ENCODE assay signal across 1 fruit fly cellular context in the genomic region with DNA sequence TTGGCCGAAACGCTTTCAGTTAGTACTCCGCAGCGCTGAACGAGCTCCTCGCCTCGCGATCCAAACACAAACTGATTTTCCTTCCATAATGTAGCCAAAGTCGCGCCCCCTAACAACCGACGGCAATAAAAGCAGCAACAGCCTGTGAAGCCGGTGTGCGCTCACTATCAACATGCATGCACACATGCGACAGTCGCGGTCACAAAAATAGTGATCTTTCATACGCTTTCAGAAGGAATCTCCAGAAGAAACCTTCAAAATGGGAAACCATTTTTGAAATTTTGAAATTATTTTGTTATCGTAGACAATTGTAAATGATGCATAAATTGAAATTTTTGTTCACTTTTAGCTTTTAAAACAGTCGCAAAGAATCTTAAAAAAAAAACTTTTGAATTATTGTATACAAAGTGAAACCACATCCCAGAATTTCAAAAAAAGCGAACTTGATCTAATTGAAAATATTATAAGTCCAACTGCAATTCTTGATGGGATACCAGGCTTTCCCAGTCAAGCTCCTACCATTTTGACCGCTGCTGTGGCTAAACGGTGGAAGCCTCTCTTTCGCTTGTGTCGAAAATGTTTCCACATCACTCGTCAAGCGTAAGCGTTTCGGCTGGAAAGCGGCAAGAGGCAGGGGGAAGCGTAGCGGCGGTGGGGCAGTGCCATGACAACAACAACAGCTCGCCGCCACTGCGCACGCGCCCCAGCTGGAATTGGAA.
TF ChIP-seq lines count a peak whose summit lies in the region.

Gene Cad96Cb (minus strand): TSS at position 51 of the 719 bp plus-strand sequence.

TF ChIP-seq in whole organism, embryonic, 481 proteins besides CTCF, POLR2A, EP300 and RAD21 (continued from another document and continues in another):
- TF ChIP-seq vfl (GFP tag; optimal IDR thresholded peaks at IDR 0.05; lab: Kevin White, UChicago): no peak
- no peak for TF ChIP-seq CG43689 (GFP tag; IDR thresholded peaks at IDR 0.05; lab: Robert Waterston, UW)
- peak; percentile 75 for TF ChIP-seq CG9609 (GFP tag; optimal IDR thresholded peaks at IDR 0.05; lab: Kevin White, UChicago)
- TF ChIP-seq so (GFP tag; IDR thresholded peaks at IDR 0.05; lab: Robert Waterston, UW): peak; percentile 66; the same call in 1 of the 3 replicates
- TF ChIP-seq Rx (GFP tag; IDR thresholded peaks at IDR 0.05; lab: Robert Waterston, UW): no peak
- peak; percentile 49 for TF ChIP-seq emc (GFP tag; optimal IDR thresholded peaks at IDR 0.05; lab: Kevin White, UChicago)
- no peak for TF ChIP-seq inv (GFP tag; IDR thresholded peaks at IDR 0.05; lab: Robert Waterston, UW; ENCODE audit: partially characterized antibody)
- TF ChIP-seq dmrt99B (tag; optimal IDR thresholded peaks at IDR 0.05; lab: Kevin White, UChicago): peak; percentile 93
- TF ChIP-seq CG1602 (GFP tag; optimal IDR thresholded peaks at IDR 0.05; lab: Kevin White, UChicago): peak; percentile 73
- peak; percentile 90 for TF ChIP-seq CoRest (tag; optimal IDR thresholded peaks at IDR 0.05; lab: Kevin White, UChicago)
- TF ChIP-seq dysf (GFP tag; IDR thresholded peaks at IDR 0.05; lab: Robert Waterston, UW): peak; percentile 73
- peak; percentile 99 for TF ChIP-seq sens (GFP tag; lab: Kevin White, UChicago)
- no peak for TF ChIP-seq CG16813 (GFP tag; IDR thresholded peaks at IDR 0.05; lab: Robert Waterston, UW; ENCODE audit: partially characterized antibody)
- peak; percentile 86 for TF ChIP-seq gsb-n (tag; optimal IDR thresholded peaks at IDR 0.05; lab: Kevin White, UChicago)
- peak; percentile 31 for TF ChIP-seq D19B (GFP tag; optimal IDR thresholded peaks at IDR 0.05; lab: Kevin White, UChicago)
- TF ChIP-seq CG14014 (GFP tag; IDR thresholded peaks at IDR 0.05; lab: Robert Waterston, UW): 0 out of 2 replicates have a peak, but pooled peaks have one; percentile 41
- TF ChIP-seq usp (GFP tag; optimal IDR thresholded peaks at IDR 0.05; lab: Kevin White, UChicago): no peak
- no peak for TF ChIP-seq sug (tag; optimal IDR thresholded peaks at IDR 0.05; lab: Kevin White, UChicago)
- no peak for TF ChIP-seq Nf-YA (GFP tag; IDR thresholded peaks at IDR 0.05; lab: Robert Waterston, UW)
- TF ChIP-seq CG8290 (GFP tag; optimal IDR thresholded peaks at IDR 0.05; lab: Kevin White, UChicago): no peak
- peak in 1 of 2 experiments; percentile 3 for TF ChIP-seq CG8290 (tag; optimal IDR thresholded peaks at IDR 0.05; lab: Kevin White, UChicago)
- TF ChIP-seq grau (tag; optimal IDR thresholded peaks at IDR 0.05; lab: Kevin White, UChicago): peak; percentile 81
- peak; percentile 69 for TF ChIP-seq CG12744 (GFP tag; optimal IDR thresholded peaks at IDR 0.05; lab: Kevin White, UChicago)
- peak; percentile 92 for TF ChIP-seq CG30403 (GFP tag; optimal IDR thresholded peaks at IDR 0.05; lab: Kevin White, UChicago)
- no peak for TF ChIP-seq pan (optimal IDR thresholded peaks at IDR 0.05; lab: Kevin White, UChicago)
- peak in 1 of 2 experiments; percentile 66 for TF ChIP-seq pan (GFP tag; optimal IDR thresholded peaks at IDR 0.05 in 1 of 2, IDR thresholded peaks at IDR 0.05 in 1 of 2)
- no peak for TF ChIP-seq CG10543 (GFP tag; optimal IDR thresholded peaks at IDR 0.05; lab: Kevin White, UChicago)
- TF ChIP-seq bowl (GFP tag; IDR thresholded peaks at IDR 0.05; lab: Robert Waterston, UW): no peak
- TF ChIP-seq Xbp1 (GFP tag; optimal IDR thresholded peaks at IDR 0.05; lab: Kevin White, UChicago): peak; percentile 77
- no peak for TF ChIP-seq ham (GFP tag; IDR thresholded peaks at IDR 0.05; lab: Robert Waterston, UW)
- TF ChIP-seq ttk (GFP tag; IDR thresholded peaks at IDR 0.05; lab: Robert Waterston, UW): no peak; the same call in 1 of the 2 replicates
- TF ChIP-seq tin (GFP tag; optimal IDR thresholded peaks at IDR 0.05; lab: Kevin White, UChicago): peak; percentile 89
- peak; percentile 64 for TF ChIP-seq CG12155 (GFP tag; optimal IDR thresholded peaks at IDR 0.05; lab: Kevin White, UChicago)
- peak; percentile 41 for TF ChIP-seq CG10274 (GFP tag; optimal IDR thresholded peaks at IDR 0.05; lab: Kevin White, UChicago)
- TF ChIP-seq cas (GFP tag; IDR thresholded peaks at IDR 0.05; lab: Robert Waterston, UW): no peak
- TF ChIP-seq Fer3 (tag; optimal IDR thresholded peaks at IDR 0.05; lab: Kevin White, UChicago): peak; percentile 53
- peak; percentile 40; the same call in 1 of the 2 replicates for TF ChIP-seq CG9215 (GFP tag; IDR thresholded peaks at IDR 0.05; lab: Robert Waterston, UW)
- peak; percentile 30; the same call in 1 of the 2 replicates for TF ChIP-seq CG11247 (GFP tag; IDR thresholded peaks at IDR 0.05; lab: Robert Waterston, UW)
- peak; percentile 66 for TF ChIP-seq caup (GFP tag; optimal IDR thresholded peaks at IDR 0.05; lab: Kevin White, UChicago; ENCODE audit: severe bottlenecking)
- TF ChIP-seq HmgZ (tag; optimal IDR thresholded peaks at IDR 0.05; lab: Kevin White, UChicago): peak; percentile 39
- no peak for TF ChIP-seq CG17912 (GFP tag; optimal IDR thresholded peaks at IDR 0.05; lab: Kevin White, UChicago)
- peak; percentile 9 for TF ChIP-seq YL-1 (GFP tag; optimal IDR thresholded peaks at IDR 0.05; lab: Kevin White, UChicago)
- peak; percentile 64 for TF ChIP-seq CG2116 (GFP tag; optimal IDR thresholded peaks at IDR 0.05; lab: Kevin White, UChicago)
- peak; percentile 59 for TF ChIP-seq crc (GFP tag; optimal IDR thresholded peaks at IDR 0.05; lab: Kevin White, UChicago)
- TF ChIP-seq CG6175 (GFP tag; IDR thresholded peaks at IDR 0.05; lab: Robert Waterston, UW): 0 out of 3 replicates have a peak, but pooled peaks have one; percentile 41
- TF ChIP-seq CG12391 (tag; optimal IDR thresholded peaks at IDR 0.05; lab: Kevin White, UChicago): peak; percentile 84
- no peak for TF ChIP-seq sim (GFP tag; IDR thresholded peaks at IDR 0.05; lab: Robert Waterston, UW)
- no peak for TF ChIP-seq HLHmδ (GFP tag; optimal IDR thresholded peaks at IDR 0.05; lab: Kevin White, UChicago)
- no peak for TF ChIP-seq gfzf (GFP tag; optimal IDR thresholded peaks at IDR 0.05; lab: Kevin White, UChicago)
- TF ChIP-seq Dp (GFP tag; optimal IDR thresholded peaks at IDR 0.05; lab: Kevin White, UChicago): no peak
- peak; percentile 74 for TF ChIP-seq croc (GFP tag; conservative IDR thresholded peaks at IDR 0.05; lab: Robert Waterston, UW)
- peak; percentile 8 for TF ChIP-seq CG12299 (tag; optimal IDR thresholded peaks at IDR 0.05; lab: Kevin White, UChicago)
- TF ChIP-seq CG9437 (GFP tag; optimal IDR thresholded peaks at IDR 0.05; lab: Kevin White, UChicago): peak; percentile 87
- TF ChIP-seq otp (GFP tag; IDR thresholded peaks at IDR 0.05; lab: Robert Waterston, UW): peak; percentile 38; the same call in 1 of the 3 replicates
- peak; percentile 63 for TF ChIP-seq pho (GFP tag; optimal IDR thresholded peaks at IDR 0.05; lab: Kevin White, UChicago)
- no peak for TF ChIP-seq Dfd (GFP tag; optimal IDR thresholded peaks at IDR 0.05; lab: Kevin White, UChicago)
- no peak for TF ChIP-seq Lim3 (GFP tag; IDR thresholded peaks at IDR 0.05; lab: Robert Waterston, UW)
- TF ChIP-seq h (optimal IDR thresholded peaks at IDR 0.05; lab: Kevin White, UChicago): no peak
- no peak for TF ChIP-seq Hey (tag; optimal IDR thresholded peaks at IDR 0.05; lab: Kevin White, UChicago)
- TF ChIP-seq Kr (GFP tag; optimal IDR thresholded peaks at IDR 0.05; lab: Kevin White, UChicago): peak; percentile 9
- peak; percentile 32 for TF ChIP-seq CG1647 (GFP tag; optimal IDR thresholded peaks at IDR 0.05; lab: Kevin White, UChicago)
- TF ChIP-seq Awh (GFP tag; IDR thresholded peaks at IDR 0.05; lab: Robert Waterston, UW): peak; percentile 25; the same call in 1 of the 2 replicates
- TF ChIP-seq pfk (GFP tag; optimal IDR thresholded peaks at IDR 0.05; lab: Kevin White, UChicago): no peak
- peak; percentile 59 for TF ChIP-seq CG4617 (GFP tag; optimal IDR thresholded peaks at IDR 0.05; lab: Kevin White, UChicago; ENCODE audit: borderline replicate concordance)
- peak; percentile 58 for TF ChIP-seq CG3163 (GFP tag; optimal IDR thresholded peaks at IDR 0.05; lab: Kevin White, UChicago)
- no peak for TF ChIP-seq psq (GFP tag; optimal IDR thresholded peaks at IDR 0.05; lab: Kevin White, UChicago)
- 0 out of 2 replicates have a peak, but pooled peaks have one; percentile 42 for TF ChIP-seq Oaz (GFP tag; IDR thresholded peaks at IDR 0.05; lab: Robert Waterston, UW)
- TF ChIP-seq br (optimal IDR thresholded peaks at IDR 0.05; lab: Kevin White, UChicago): no peak
- no peak for TF ChIP-seq CG6683 (GFP tag; optimal IDR thresholded peaks at IDR 0.05; lab: Kevin White, UChicago)
- no peak for TF ChIP-seq CG42726 (GFP tag; IDR thresholded peaks at IDR 0.05; lab: Robert Waterston, UW; ENCODE audit: partially characterized antibody)
- TF ChIP-seq CG1603 (tag; optimal IDR thresholded peaks at IDR 0.05; lab: Kevin White, UChicago): peak; percentile 41
- TF ChIP-seq Asciz (GFP tag; optimal IDR thresholded peaks at IDR 0.05; lab: Kevin White, UChicago): peak; percentile 91
- peak; percentile 95 for TF ChIP-seq CG18262 (tag; optimal IDR thresholded peaks at IDR 0.05; lab: Kevin White, UChicago)
- no peak for TF ChIP-seq Doc3 (GFP tag; IDR thresholded peaks at IDR 0.05; lab: Robert Waterston, UW; ENCODE audit: partially characterized antibody)
- TF ChIP-seq CG2129 (GFP tag; IDR thresholded peaks at IDR 0.05; lab: Robert Waterston, UW; ENCODE audit: partially characterized antibody): no peak
- peak; percentile 58 for TF ChIP-seq Hmr (GFP tag; optimal IDR thresholded peaks at IDR 0.05; lab: Kevin White, UChicago)
- TF ChIP-seq gsb (GFP tag; IDR thresholded peaks at IDR 0.05; lab: Robert Waterston, UW): no peak
- TF ChIP-seq CG31365 (tag; optimal IDR thresholded peaks at IDR 0.05; lab: Kevin White, UChicago): no peak
- peak; percentile 38 for TF ChIP-seq jing (GFP tag; optimal IDR thresholded peaks at IDR 0.05; lab: Kevin White, UChicago)
- peak; percentile 90 for TF ChIP-seq CG2678 (tag; optimal IDR thresholded peaks at IDR 0.05; lab: Kevin White, UChicago)
- TF ChIP-seq cato (GFP tag; optimal IDR thresholded peaks at IDR 0.05; lab: Kevin White, UChicago; ENCODE audit: borderline replicate concordance): peak; percentile 71
- peak; percentile 90 for TF ChIP-seq CG7839 (tag; optimal IDR thresholded peaks at IDR 0.05; lab: Kevin White, UChicago)
- no peak for TF ChIP-seq Dip2 (GFP tag; IDR thresholded peaks at IDR 0.05; lab: Robert Waterston, UW)
- peak; percentile 63 for TF ChIP-seq CG6765 (GFP tag; optimal IDR thresholded peaks at IDR 0.05; lab: Kevin White, UChicago)
- TF ChIP-seq Meics (GFP tag; optimal IDR thresholded peaks at IDR 0.05; lab: Kevin White, UChicago): peak; percentile 69
- peak; percentile 95 for TF ChIP-seq nmo (GFP tag; optimal IDR thresholded peaks at IDR 0.05; lab: Kevin White, UChicago)
- peak; percentile 54 for TF ChIP-seq Myb (GFP tag; optimal IDR thresholded peaks at IDR 0.05; lab: Kevin White, UChicago)
- TF ChIP-seq Sox102F (GFP tag; optimal IDR thresholded peaks at IDR 0.05; lab: Kevin White, UChicago): peak; percentile 86
- no peak for TF ChIP-seq Hr39 (optimal IDR thresholded peaks at IDR 0.05; lab: Kevin White, UChicago)
- no peak for TF ChIP-seq tap (tag; optimal IDR thresholded peaks at IDR 0.05; lab: Kevin White, UChicago)
- no peak for TF ChIP-seq Ada2b (GFP tag; IDR thresholded peaks at IDR 0.05; lab: Robert Waterston, UW)
- peak; percentile 36 for TF ChIP-seq CG10959 (GFP tag; IDR thresholded peaks at IDR 0.05; lab: Robert Waterston, UW)
- peak; percentile 86 for TF ChIP-seq CG13424 (tag; optimal IDR thresholded peaks at IDR 0.05; lab: Kevin White, UChicago)
- TF ChIP-seq CG1233 (GFP tag; optimal IDR thresholded peaks at IDR 0.05; lab: Kevin White, UChicago): peak; percentile 85
- TF ChIP-seq Usf (GFP tag; optimal IDR thresholded peaks at IDR 0.05; lab: Kevin White, UChicago): peak; percentile 56
- peak; percentile 38; the same call in 1 of the 2 replicates for TF ChIP-seq slbo (GFP tag; IDR thresholded peaks at IDR 0.05; lab: Robert Waterston, UW)
- TF ChIP-seq Max (GFP tag; optimal IDR thresholded peaks at IDR 0.05; lab: Kevin White, UChicago): peak; percentile 78
- TF ChIP-seq Taf1 (GFP tag; IDR thresholded peaks at IDR 0.05; lab: Robert Waterston, UW): no peak
- TF ChIP-seq al (GFP tag; IDR thresholded peaks at IDR 0.05; lab: Robert Waterston, UW): no peak
- TF ChIP-seq nom (GFP tag; optimal IDR thresholded peaks at IDR 0.05; lab: Kevin White, UChicago): peak; percentile 81
- TF ChIP-seq jigr1 (GFP tag; IDR thresholded peaks at IDR 0.05; lab: Robert Waterston, UW): 0 out of 3 replicates have a peak, but pooled peaks have one; percentile 15
- peak; percentile 84 to 91 for TF ChIP-seq bsh (GFP tag; optimal IDR thresholded peaks at IDR 0.05; lab: Kevin White, UChicago)
- TF ChIP-seq esg (GFP tag; conservative IDR thresholded peaks at IDR 0.05; lab: Robert Waterston, UW): 0 out of 2 replicates have a peak, but pooled peaks have one; percentile 46
- peak; percentile 67 for TF ChIP-seq CG13296 (GFP tag; optimal IDR thresholded peaks at IDR 0.05; lab: Kevin White, UChicago)
- no peak for TF ChIP-seq wdn (GFP tag; IDR thresholded peaks at IDR 0.05; lab: Robert Waterston, UW)
- TF ChIP-seq gro (GFP tag; optimal IDR thresholded peaks at IDR 0.05; lab: Kevin White, UChicago): no peak
- peak; percentile 90 for TF ChIP-seq CG6254 (GFP tag; optimal IDR thresholded peaks at IDR 0.05; lab: Kevin White, UChicago)
- TF ChIP-seq eve (GFP tag; optimal IDR thresholded peaks at IDR 0.05; lab: Kevin White, UChicago): no peak
- peak; percentile 90 for TF ChIP-seq gem (tag; optimal IDR thresholded peaks at IDR 0.05; lab: Kevin White, UChicago)
- TF ChIP-seq row (GFP tag; IDR thresholded peaks at IDR 0.05; lab: Robert Waterston, UW): peak; percentile 66; the same call in 2 of the 3 replicates
- peak; percentile 43; the same call in 1 of the 2 replicates for TF ChIP-seq ap (GFP tag; IDR thresholded peaks at IDR 0.05; lab: Robert Waterston, UW)
- TF ChIP-seq odd (GFP tag; optimal IDR thresholded peaks at IDR 0.05; lab: Kevin White, UChicago): peak; percentile 90
- TF ChIP-seq Drgx (GFP tag; IDR thresholded peaks at IDR 0.05; lab: Robert Waterston, UW): peak; percentile 78; the same call in 1 of the 2 replicates
- peak; percentile 84 for TF ChIP-seq CG1529 (GFP tag; optimal IDR thresholded peaks at IDR 0.05; lab: Kevin White, UChicago)
- TF ChIP-seq CG15696 (tag; optimal IDR thresholded peaks at IDR 0.05; lab: Kevin White, UChicago): peak; percentile 76
- no peak for TF ChIP-seq Sin3A (optimal IDR thresholded peaks at IDR 0.05; lab: Kevin White, UChicago)
- TF ChIP-seq Hr51 (GFP tag; optimal IDR thresholded peaks at IDR 0.05; lab: Kevin White, UChicago): peak; percentile 48 to 90
- TF ChIP-seq tx (GFP tag; optimal IDR thresholded peaks at IDR 0.05; lab: Kevin White, UChicago): peak; percentile 75
- TF ChIP-seq Optix (GFP tag; IDR thresholded peaks at IDR 0.05; lab: Robert Waterston, UW): no peak
- no peak for TF ChIP-seq Dbx (GFP tag; IDR thresholded peaks at IDR 0.05; lab: Robert Waterston, UW)
- peak; percentile 35 for TF ChIP-seq wek (GFP tag; optimal IDR thresholded peaks at IDR 0.05; lab: Kevin White, UChicago)
